Fruit fly (Drosophila melanogaster): ENCODE data around the gene ChLD3.

The ChLD3 gene

DNA sequence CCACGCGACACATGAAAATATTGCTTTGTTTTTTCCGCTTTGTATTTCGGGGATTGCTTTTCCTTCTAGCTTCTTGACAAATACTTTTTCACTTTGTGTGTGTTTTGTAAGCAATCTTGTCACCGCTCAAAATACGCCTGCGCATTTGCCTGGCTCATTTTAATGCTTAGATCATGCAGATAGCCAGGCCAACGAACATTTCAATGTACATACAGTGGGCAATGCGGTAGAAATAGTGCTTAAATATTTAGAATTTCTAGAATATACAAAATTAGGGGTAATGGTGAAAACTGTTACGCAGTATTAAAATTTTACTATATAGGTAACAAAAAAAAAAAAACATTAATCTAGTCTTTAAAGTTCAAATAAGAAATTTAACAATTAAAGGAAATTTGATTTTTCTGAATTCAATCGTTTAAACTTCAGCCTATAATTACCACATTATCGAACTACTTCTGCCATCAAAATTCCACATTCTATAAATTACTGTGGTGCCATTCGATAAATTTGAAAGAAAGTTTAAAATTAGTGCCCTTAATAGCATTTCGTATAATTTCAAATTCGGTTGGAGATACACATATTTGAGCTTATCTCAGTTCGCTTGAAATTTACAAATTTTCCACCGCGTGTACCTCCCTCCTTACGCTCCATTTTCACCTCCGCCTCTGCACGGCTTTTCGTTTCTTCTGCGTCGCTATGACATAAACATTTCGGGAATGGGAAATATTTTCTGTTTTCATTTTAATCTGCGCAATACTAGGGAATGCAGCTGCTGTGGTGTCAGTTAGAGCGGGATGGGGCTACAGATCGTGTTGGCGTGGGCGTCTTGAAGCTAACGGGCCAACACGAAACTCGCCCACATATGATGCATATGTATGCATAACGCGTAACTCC, 31.5 kb upstream of the ChLD3 start:
- no peak for TF ChIP-seq foxo (GFP tag; optimal IDR thresholded peaks at IDR 0.05)
- TF ChIP-seq Vsx2 (GFP tag; optimal IDR thresholded peaks at IDR 0.05; ENCODE audit: partially characterized antibody): no peak
- no peak for TF ChIP-seq dmrt93B (GFP tag; optimal IDR thresholded peaks at IDR 0.05)
- no peak for TF ChIP-seq ey (GFP tag; optimal IDR thresholded peaks at IDR 0.05)
- TF ChIP-seq rgr (GFP tag; optimal IDR thresholded peaks at IDR 0.05): no peak
- no peak for TF ChIP-seq Dif (GFP tag; optimal IDR thresholded peaks at IDR 0.05; ENCODE audit: partially characterized antibody)
- TF ChIP-seq N (GFP tag; optimal IDR thresholded peaks at IDR 0.05): no peak
- TF ChIP-seq Hnf4 (GFP tag; optimal IDR thresholded peaks at IDR 0.05): no peak
- TF ChIP-seq Hr78 (GFP tag; optimal IDR thresholded peaks at IDR 0.05): no peak
- TF ChIP-seq dl (GFP tag; optimal IDR thresholded peaks at IDR 0.05; ENCODE audit: insufficient read depth in 1 of 2, partially characterized antibody in 2 of 2): no peak
- TF ChIP-seq br (GFP tag; optimal IDR thresholded peaks at IDR 0.05): no peak

DNA sequence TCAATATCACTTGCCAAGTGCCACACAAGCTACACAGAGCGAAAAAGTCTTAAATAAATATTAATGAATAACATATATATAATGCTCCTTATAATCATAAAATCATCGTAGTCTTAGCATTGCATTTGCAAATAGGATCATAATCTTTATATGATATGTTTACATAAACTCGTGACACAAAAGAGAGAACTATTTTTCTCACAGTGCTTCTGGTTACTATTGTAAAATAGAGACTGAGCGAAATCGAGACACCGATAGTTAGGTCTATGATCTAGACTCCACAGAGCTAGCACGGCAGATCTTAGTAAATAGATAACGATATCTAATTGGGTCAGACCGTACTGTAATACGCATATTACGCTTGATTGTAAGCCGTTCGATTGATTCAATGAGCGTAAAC, 29.0 kb upstream of the ChLD3 start:
- TF ChIP-seq jim (GFP tag; optimal IDR thresholded peaks at IDR 0.05) (no peak), Myc (optimal IDR thresholded peaks at IDR 0.05) (no peak), Rel (GFP tag; optimal IDR thresholded peaks at IDR 0.05) (no peak), Rel (tag; optimal IDR thresholded peaks at IDR 0.05) (no peak), Dif (GFP tag; optimal IDR thresholded peaks at IDR 0.05; ENCODE audit: partially characterized antibody) (no peak), Jra (GFP tag; optimal IDR thresholded peaks at IDR 0.05) (no peak), Hr83 (GFP tag; optimal IDR thresholded peaks at IDR 0.05; ENCODE audit: poor library complexity, severe bottlenecking) (no peak), psq (GFP tag; optimal IDR thresholded peaks at IDR 0.05) (no peak)

DNA sequence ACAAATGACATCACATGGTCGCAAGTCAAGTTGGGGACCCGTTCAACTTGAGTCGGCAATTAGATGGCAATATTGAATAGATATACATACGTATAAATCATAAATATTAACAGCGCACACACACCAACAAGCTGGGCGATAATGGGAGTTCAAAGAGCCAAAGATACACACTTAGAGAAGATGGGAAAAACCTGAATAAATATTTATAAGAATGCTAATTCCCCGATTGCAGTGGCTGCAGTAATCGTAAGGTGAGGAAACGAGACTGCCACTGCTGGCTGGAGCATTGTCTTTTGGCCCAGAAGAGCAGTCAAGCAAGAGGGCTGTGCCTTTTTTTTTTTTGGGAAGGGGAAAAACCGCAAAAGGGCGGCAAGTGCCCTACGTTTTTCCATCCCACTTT, 28.4 kb upstream of the ChLD3 start:
- TF ChIP-seq HLH106 (tag; optimal IDR thresholded peaks at IDR 0.05) (no peak), sv (GFP tag; optimal IDR thresholded peaks at IDR 0.05) (no peak), tai (GFP tag; optimal IDR thresholded peaks at IDR 0.05) (no peak), Jra (GFP tag; optimal IDR thresholded peaks at IDR 0.05) (no peak), sage (GFP tag; optimal IDR thresholded peaks at IDR 0.05) (no peak), Myc (optimal IDR thresholded peaks at IDR 0.05) (no peak), Sp1 (GFP tag; optimal IDR thresholded peaks at IDR 0.05) (no peak), Hr83 (GFP tag; optimal IDR thresholded peaks at IDR 0.05; ENCODE audit: poor library complexity, severe bottlenecking) (no peak)

DNA sequence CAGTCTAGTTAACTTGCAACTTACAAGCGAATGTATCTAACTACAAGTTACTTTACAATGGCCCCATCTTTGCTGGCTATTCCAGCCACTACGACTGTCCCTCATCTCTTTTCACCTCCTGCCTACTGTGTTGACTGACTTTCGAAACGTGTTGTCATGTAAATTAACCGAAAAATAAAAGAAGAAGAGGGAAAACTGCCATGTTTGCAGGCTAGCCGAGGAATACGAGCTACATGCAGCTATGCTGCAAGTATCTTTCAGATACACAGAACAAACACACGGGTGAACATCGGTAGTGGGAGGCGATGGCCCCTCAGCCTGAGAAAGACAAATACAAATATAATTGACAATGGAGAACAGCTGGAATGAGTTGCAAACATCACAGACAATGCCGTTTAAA, 28.0 kb upstream of the ChLD3 start:
- TF ChIP-seq psq (GFP tag; optimal IDR thresholded peaks at IDR 0.05) (no peak), dmrt93B (GFP tag; optimal IDR thresholded peaks at IDR 0.05) (no peak), lola (GFP tag; optimal IDR thresholded peaks at IDR 0.05) (no peak), Mio (GFP tag; optimal IDR thresholded peaks at IDR 0.05) (no peak), sv (GFP tag; optimal IDR thresholded peaks at IDR 0.05) (no peak)

DNA sequence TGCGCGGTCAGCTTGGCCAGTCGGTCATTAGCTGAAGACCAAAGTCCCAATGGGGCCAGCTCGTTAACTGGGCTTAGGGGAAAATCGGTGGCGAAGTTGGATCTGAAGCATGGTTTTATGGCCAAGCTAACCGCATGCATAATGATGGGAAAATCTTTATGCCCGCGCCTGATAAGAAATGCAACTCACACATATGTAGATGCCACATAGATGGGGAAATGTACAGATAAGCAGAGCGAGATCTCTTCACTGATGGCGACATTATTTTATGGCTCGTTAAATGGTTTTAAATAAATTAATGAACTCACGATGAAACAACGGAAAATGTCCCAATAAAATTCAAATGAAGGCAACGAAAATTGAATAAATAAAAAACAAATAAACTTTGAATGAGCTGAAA, 26.8 kb upstream of the ChLD3 start:
- TF ChIP-seq OdsH (GFP tag; optimal IDR thresholded peaks at IDR 0.05) (no peak), dsf (GFP tag; optimal IDR thresholded peaks at IDR 0.05; ENCODE audit: borderline replicate concordance) (no peak), Hnf4 (GFP tag; optimal IDR thresholded peaks at IDR 0.05) (no peak), br (GFP tag; optimal IDR thresholded peaks at IDR 0.05) (no peak), N (GFP tag; optimal IDR thresholded peaks at IDR 0.05) (no peak), Myc (optimal IDR thresholded peaks at IDR 0.05) (no peak), rgr (GFP tag; optimal IDR thresholded peaks at IDR 0.05) (no peak), sage (GFP tag; optimal IDR thresholded peaks at IDR 0.05) (no peak)

DNA sequence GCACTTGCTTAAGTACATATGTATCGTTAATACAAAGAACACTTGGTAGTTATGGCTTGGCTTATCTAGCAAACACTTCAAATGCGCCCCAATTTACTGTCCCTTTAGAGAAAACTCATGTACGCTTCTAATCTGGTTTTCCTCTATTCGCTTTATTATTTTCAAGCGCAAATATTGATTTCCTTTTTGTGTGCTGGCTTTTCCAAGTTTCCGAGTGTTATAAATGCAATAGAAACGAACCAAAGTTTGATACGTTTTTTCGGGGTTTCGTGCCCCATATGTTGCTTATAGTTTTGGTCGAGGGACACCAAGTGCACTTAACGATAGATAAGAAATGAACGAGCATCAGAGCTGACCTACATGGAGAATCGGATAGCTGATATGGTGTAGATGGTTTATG, 24.7 kb upstream of the ChLD3 start:
- no peak for TF ChIP-seq ey (GFP tag; optimal IDR thresholded peaks at IDR 0.05)
- TF ChIP-seq Sp1 (GFP tag; optimal IDR thresholded peaks at IDR 0.05): no peak
- TF ChIP-seq foxo (GFP tag; optimal IDR thresholded peaks at IDR 0.05): no peak
- no peak for TF ChIP-seq pan (optimal IDR thresholded peaks at IDR 0.05)
- TF ChIP-seq lola (GFP tag; optimal IDR thresholded peaks at IDR 0.05): no peak
- no peak for TF ChIP-seq usp (GFP tag; optimal IDR thresholded peaks at IDR 0.05)
- TF ChIP-seq Myc (optimal IDR thresholded peaks at IDR 0.05): no peak
- no peak for TF ChIP-seq fru (GFP tag; optimal IDR thresholded peaks at IDR 0.05)
- no peak for TF ChIP-seq jim (GFP tag; optimal IDR thresholded peaks at IDR 0.05)
- no peak for TF ChIP-seq rgr (GFP tag; optimal IDR thresholded peaks at IDR 0.05)
- TF ChIP-seq dmrt93B (GFP tag; optimal IDR thresholded peaks at IDR 0.05): no peak
- TF ChIP-seq br (GFP tag; optimal IDR thresholded peaks at IDR 0.05): no peak
- no peak for TF ChIP-seq Dfd (GFP tag; optimal IDR thresholded peaks at IDR 0.05)
- no peak for TF ChIP-seq CG32264 (GFP tag; optimal IDR thresholded peaks at IDR 0.05)
- no peak for TF ChIP-seq sv (GFP tag; optimal IDR thresholded peaks at IDR 0.05)

Measured in whole organism, wandering third instar larva.